Fruit fly (Drosophila melanogaster) whole organism, embryonic: ENCODE data around the gene CG18649.
A peak's percentile ranks its signal among the peaks of the same experiment; 100 is the strongest.

Experiments
- Aef1 ChIP-seq: fragments of 200-800 bp; sonication (Bioruptor generic); IDR thresholded peaks from 3 replicates; pipeline ENCODE4 v1.3.6; 2022; ENCODE audit warnings: missing biosample characterization, missing genetic modification characterization
- CG10267 ChIP-seq: fragments of 200-800 bp; sonication (Bioruptor generic); optimal IDR thresholded peaks from 2 replicates; lab custom pipeline; 2018; ENCODE audit warnings: missing biosample characterization, mild to moderate bottlenecking, missing genetic modification characterization, moderate library complexity
- CG11456 ChIP-seq: fragments of 200-800 bp; sonication (Bioruptor generic); IDR thresholded peaks from 3 replicates; pipeline ENCODE4 v1.3.6; 2022; ENCODE audit warnings: missing biosample characterization, missing genetic modification characterization
- CG12219 ChIP-seq: fragments of 200-800 bp; sonication (Bioruptor generic); optimal IDR thresholded peaks from 3 replicates; lab custom pipeline; 2018; ENCODE audit warnings: missing biosample characterization, mild to moderate bottlenecking, missing genetic modification characterization
- CG12236 ChIP-seq: fragments of 200-800 bp; sonication (Bioruptor generic); optimal IDR thresholded peaks from 2 replicates; lab custom pipeline; 2016; ENCODE audit warnings: missing biosample characterization, missing genetic modification characterization
- CG1233 ChIP-seq: fragments of 200-800 bp; sonication (Bioruptor generic); optimal IDR thresholded peaks from 4 replicates; lab custom pipeline; 2018; ENCODE audit warnings: missing biosample characterization, mild to moderate bottlenecking, missing genetic modification characterization
- CG13287 ChIP-seq: fragments of 200-800 bp; sonication (Bioruptor generic); IDR thresholded peaks from 2 replicates; pipeline ENCODE4 v1.3.6; 2022; ENCODE audit warnings: missing biosample characterization, missing genetic modification characterization; ENCODE audit not compliant: partially characterized antibody
- CG14050 ChIP-seq: fragments of 200-800 bp; sonication (Bioruptor generic); IDR thresholded peaks from 3 replicates; pipeline ENCODE4 v1.3.6; 2022; ENCODE audit warnings: missing biosample characterization, missing genetic modification characterization
- CG16813 ChIP-seq: fragments of 200-800 bp; sonication (Bioruptor generic); IDR thresholded peaks from 3 replicates; pipeline ENCODE4 v1.3.6; 2022; ENCODE audit warnings: missing biosample characterization, missing genetic modification characterization; ENCODE audit not compliant: partially characterized antibody
- CG17568 ChIP-seq: fragments of 200-800 bp; sonication (Bioruptor generic); optimal IDR thresholded peaks from 2 replicates; lab custom pipeline; 2018; ENCODE audit warnings: missing biosample characterization, mild to moderate bottlenecking, missing genetic modification characterization, moderate library complexity
- CG17802 ChIP-seq: fragments of 200-800 bp; sonication (Bioruptor generic); optimal IDR thresholded peaks from 2 replicates; lab custom pipeline; 2018; ENCODE audit warnings: missing biosample characterization, mild to moderate bottlenecking, missing genetic modification characterization, moderate library complexity
- CG18476 ChIP-seq: fragments of 200-800 bp; sonication (Bioruptor generic); optimal IDR thresholded peaks from 2 replicates; lab custom pipeline; 2016; ENCODE audit warnings: missing biosample characterization, mild to moderate bottlenecking, missing genetic modification characterization
- CG18619 ChIP-seq: fragments of 200-800 bp; sonication (Bioruptor generic); optimal IDR thresholded peaks from 3 replicates; lab custom pipeline; 2017; ENCODE audit warnings: missing biosample characterization, mild to moderate bottlenecking, missing genetic modification characterization
- CG31388 ChIP-seq: fragments of 200-800 bp; sonication (Bioruptor generic); optimal IDR thresholded peaks from 2 replicates; lab custom pipeline; 2016; ENCODE audit warnings: missing biosample characterization, missing genetic modification characterization
- CG3163 ChIP-seq: fragments of 200-800 bp; sonication (Bioruptor generic); optimal IDR thresholded peaks from 3 replicates; lab custom pipeline; 2016; ENCODE audit warnings: missing biosample characterization, missing genetic modification characterization
- CG33557 ChIP-seq: fragments of 200-800 bp; sonication (Bioruptor generic); optimal IDR thresholded peaks from 2 replicates; lab custom pipeline; 2019; ENCODE audit warnings: missing biosample characterization, mild to moderate bottlenecking, missing genetic modification characterization, moderate library complexity
- CG4404 ChIP-seq: fragments of 200-800 bp; sonication (Bioruptor generic); IDR thresholded peaks from 2 replicates; pipeline ENCODE4 v1.3.6; 2022; ENCODE audit warnings: missing biosample characterization, missing genetic modification characterization
- CG6689 ChIP-seq: fragments of 200-800 bp; sonication (Bioruptor generic); IDR thresholded peaks from 2 replicates; pipeline ENCODE4 v1.3.6; 2022; ENCODE audit warnings: missing biosample characterization, missing genetic modification characterization
- CG7786 ChIP-seq: fragments of 200-800 bp; sonication (Bioruptor generic); optimal IDR thresholded peaks from 2 replicates; lab custom pipeline; 2016; ENCODE audit warnings: missing biosample characterization, missing genetic modification characterization
- CG8388 ChIP-seq: fragments of 200-800 bp; sonication (Bioruptor generic); optimal IDR thresholded peaks from 2 replicates; lab custom pipeline; 2019; ENCODE audit warnings: missing biosample characterization, mild to moderate bottlenecking, missing genetic modification characterization, moderate library complexity
- Doc3 ChIP-seq: fragments of 200-800 bp; sonication (Bioruptor generic); IDR thresholded peaks from 3 replicates; pipeline ENCODE4 v1.3.6; 2022; ENCODE audit warnings: missing biosample characterization, missing genetic modification characterization; ENCODE audit not compliant: partially characterized antibody
- Elba2 ChIP-seq: fragments of 200-800 bp; sonication (Bioruptor generic); optimal IDR thresholded peaks from 3 replicates; lab custom pipeline; 2016; ENCODE audit warnings: missing biosample characterization, missing genetic modification characterization
- Gug ChIP-seq: fragments of 200-800 bp; sonication (Bioruptor generic); IDR thresholded peaks from 4 replicates; pipeline ENCODE4 v1.3.6; 2022; ENCODE audit warnings: missing biosample characterization, missing genetic modification characterization
- Hey ChIP-seq: fragments of 200-800 bp; sonication (Bioruptor generic); optimal IDR thresholded peaks from 3 replicates; lab custom pipeline; 2018; ENCODE audit warnings: missing biosample characterization, mild to moderate bottlenecking, missing genetic modification characterization
- Hr39 ChIP-seq: fragments of >200 bp; optimal IDR thresholded peaks from 2 replicates; lab custom pipeline; 2017
- Lhr ChIP-seq: fragments of 200-800 bp; sonication (Bioruptor generic); optimal IDR thresholded peaks from 3 replicates; lab custom pipeline; 2017; ENCODE audit warnings: mild to moderate bottlenecking, missing biosample characterization, missing genetic modification reagents, missing genetic modification characterization
- Meics ChIP-seq: fragments of 200-800 bp; sonication (Bioruptor generic); optimal IDR thresholded peaks from 2 replicates; lab custom pipeline; 2017; ENCODE audit warnings: missing biosample characterization, mild to moderate bottlenecking, missing genetic modification characterization
- Rfx ChIP-seq: fragments of 200-800 bp; sonication (Bioruptor generic); IDR thresholded peaks from 2 replicates; pipeline ENCODE4 v1.3.6; 2022; ENCODE audit warnings: missing biosample characterization, missing genetic modification characterization
- Sry-δ ChIP-seq: fragments of 200-800 bp; sonication (Bioruptor generic); optimal IDR thresholded peaks from 2 replicates; lab custom pipeline; 2016; ENCODE audit warnings: missing biosample characterization, missing genetic modification characterization
- Stat92E ChIP-seq, 3 experiments: fragments of >200 bp in 2 of 3; fragments of 200-800 bp in 1 of 3; sonication (Bioruptor generic) in 1 of 3; optimal IDR thresholded peaks; 2 replicates each; lab custom pipeline; 2017 to 2019; ENCODE audit warnings: missing biosample characterization in 3 of 3, missing genetic modification characterization in 3 of 3, mild to moderate bottlenecking in 1 of 3, moderate library complexity in 1 of 3
- amos ChIP-seq: fragments of 200-800 bp; sonication (Bioruptor generic); IDR thresholded peaks from 2 replicates; pipeline ENCODE4 v1.3.6; 2022; ENCODE audit warnings: missing biosample characterization, missing genetic modification characterization; ENCODE audit not compliant: partially characterized antibody
- crp ChIP-seq, 2 experiments: fragments of 200-800 bp; sonication (Bioruptor generic); optimal IDR thresholded peaks; 2 replicates in 1 of 2; 3 replicates in 1 of 2; lab custom pipeline; 2017; ENCODE audit warnings: missing biosample characterization in 2 of 2, missing genetic modification characterization in 2 of 2, mild to moderate bottlenecking in 1 of 2, moderate library complexity in 1 of 2
- dimm ChIP-seq: fragments of 200-800 bp; sonication (Bioruptor generic); IDR thresholded peaks from 2 replicates; pipeline ENCODE4 v1.3.6; 2022; ENCODE audit warnings: missing biosample characterization, missing genetic modification characterization
- fru ChIP-seq: fragments of >200 bp; optimal IDR thresholded peaks from 2 replicates; lab custom pipeline; 2017
- gcm ChIP-seq: fragments of 200-800 bp; sonication (Bioruptor generic); optimal IDR thresholded peaks from 2 replicates; lab custom pipeline; 2019; ENCODE audit warnings: missing biosample characterization, mild to moderate bottlenecking, missing genetic modification characterization, moderate library complexity
- grn ChIP-seq: fragments of 200-800 bp; sonication (Bioruptor generic); optimal IDR thresholded peaks from 3 replicates; lab custom pipeline; 2017; ENCODE audit warnings: missing biosample characterization, missing genetic modification characterization
- gsb ChIP-seq: fragments of 200-800 bp; sonication (Bioruptor generic); IDR thresholded peaks from 2 replicates; pipeline ENCODE4 v1.3.6; 2022; ENCODE audit warnings: missing biosample characterization, missing genetic modification characterization
- h ChIP-seq: fragments of >200 bp; optimal IDR thresholded peaks from 2 replicates; lab custom pipeline; 2017
- her ChIP-seq: fragments of 200-800 bp; sonication (Bioruptor generic); optimal IDR thresholded peaks from 2 replicates; lab custom pipeline; 2016; ENCODE audit warnings: missing biosample characterization, missing genetic modification characterization
- lbe ChIP-seq: fragments of 200-800 bp; sonication (Bioruptor generic); optimal IDR thresholded peaks from 2 replicates; lab custom pipeline; 2016; ENCODE audit warnings: missing biosample characterization, mild to moderate bottlenecking, missing genetic modification characterization
- mld ChIP-seq: fragments of 200-800 bp; sonication (Bioruptor generic); IDR thresholded peaks from 3 replicates; pipeline ENCODE4 v1.3.6; 2022; ENCODE audit warnings: missing biosample characterization, missing genetic modification characterization; ENCODE audit not compliant: partially characterized antibody
- onecut ChIP-seq: fragments of 200-800 bp; sonication (Bioruptor generic); IDR thresholded peaks from 2 replicates; pipeline ENCODE4 v1.3.6; 2022; ENCODE audit warnings: missing biosample characterization, missing genetic modification characterization
- otp ChIP-seq: fragments of 200-800 bp; sonication (Bioruptor generic); IDR thresholded peaks from 3 replicates; pipeline ENCODE4, ENCODE4 v1.3.6; 2022; ENCODE audit warnings: missing biosample characterization, missing genetic modification characterization
- pan ChIP-seq, 4 experiments: fragments of >200 bp in 3 of 4; fragments of 200-800 bp in 1 of 4; sonication (Bioruptor generic) in 1 of 4; optimal IDR thresholded peaks in 3 of 4; IDR thresholded peaks in 1 of 4; 2 replicates each; pipeline versions ENCODE4 v1.3.6 to Lab custom; 2017 to 2022; ENCODE audit warnings: missing biosample characterization in 2 of 4, missing genetic modification characterization in 2 of 4, mixed read lengths in 1 of 4
- sima ChIP-seq: fragments of 200-800 bp; sonication (Bioruptor generic); optimal IDR thresholded peaks from 2 replicates; lab custom pipeline; 2016; ENCODE audit warnings: missing biosample characterization, missing genetic modification characterization
- sisA ChIP-seq: fragments of 200-800 bp; sonication (Bioruptor generic); IDR thresholded peaks from 2 replicates; pipeline ENCODE4 v1.3.6; 2022; ENCODE audit warnings: missing biosample characterization, missing genetic modification characterization
- slp2 ChIP-seq: fragments of 200-800 bp; sonication (Bioruptor generic); optimal IDR thresholded peaks from 2 replicates; lab custom pipeline; 2016; ENCODE audit warnings: missing biosample characterization, missing genetic modification characterization
- tgo ChIP-seq: fragments of 200-800 bp; sonication (Bioruptor generic); IDR thresholded peaks from 3 replicates; pipeline ENCODE4 v1.3.6; 2022; ENCODE audit warnings: missing biosample characterization, missing genetic modification characterization
- wek ChIP-seq: fragments of 200-800 bp; sonication (Bioruptor generic); optimal IDR thresholded peaks from 3 replicates; lab custom pipeline; 2018; ENCODE audit warnings: missing biosample characterization, mild to moderate bottlenecking, missing genetic modification characterization, moderate library complexity

CG18649 gene

dm6 chr3L:15013957-15014692 lies 39.8 kb downstream of the CG18649 start, which contains the start of gene Reck (continued):
- no peak for TF ChIP-seq pan (optimal IDR thresholded peaks at IDR 0.05; lab: Kevin White, UChicago)
- TF ChIP-seq pan (GFP tag; optimal IDR thresholded peaks at IDR 0.05 in 1 of 2, IDR thresholded peaks at IDR 0.05 in 1 of 2) = peak in 1 of 2 experiments; percentile 89
- peak; percentile 84 for TF ChIP-seq sisA (GFP tag; lab: Robert Waterston, UW)
- no peak for TF ChIP-seq Hey (tag; lab: Kevin White, UChicago)
- peak; percentile 78 for TF ChIP-seq onecut (GFP tag; lab: Robert Waterston, UW)
- no peak for TF ChIP-seq Doc3 (GFP tag; lab: Robert Waterston, UW)
- peak; percentile 35 for TF ChIP-seq slp2
- peak; percentile 90 for TF ChIP-seq gcm
- TF ChIP-seq CG18619 = peak; percentile 75
- peak; percentile 83 for TF ChIP-seq Meics (GFP tag; lab: Kevin White, UChicago)
- TF ChIP-seq her = no peak
- peak; percentile 35 for TF ChIP-seq grn (GFP tag; lab: Kevin White, UChicago)
- no peak for TF ChIP-seq h (lab: Kevin White, UChicago)
- TF ChIP-seq CG33557 (GFP tag; lab: Kevin White, UChicago) = peak; percentile 59
- TF ChIP-seq CG31388 = peak; percentile 12
- no peak for TF ChIP-seq CG6689
- TF ChIP-seq CG12236 (GFP tag; lab: Kevin White, UChicago) = no peak
- peak in 1 of 2 experiments; percentile 13 for TF ChIP-seq crp (GFP tag; optimal IDR thresholded peaks at IDR 0.05; lab: Kevin White, UChicago)
- peak in 1 of 3 experiments; percentile 27 for TF ChIP-seq Stat92E (GFP tag; optimal IDR thresholded peaks at IDR 0.05; lab: Kevin White, UChicago)
- peak; percentile 88 for TF ChIP-seq CG10267 (tag; lab: Kevin White, UChicago)
- peak; percentile 79; the same call in 2 of the 3 replicates for TF ChIP-seq otp (GFP tag; lab: Robert Waterston, UW)
- no peak for TF ChIP-seq wek (GFP tag; lab: Kevin White, UChicago)
- TF ChIP-seq CG1233 (GFP tag; lab: Kevin White, UChicago) = peak; percentile 85
- peak; percentile 72 for TF ChIP-seq CG12219 (GFP tag; lab: Kevin White, UChicago)
- TF ChIP-seq dimm (GFP tag; lab: Robert Waterston, UW) = no peak
- no peak for TF ChIP-seq mld
- TF ChIP-seq sima (GFP tag; lab: Kevin White, UChicago) = no peak
- TF ChIP-seq CG16813 (GFP tag; lab: Robert Waterston, UW) = no peak
- TF ChIP-seq amos (GFP tag; lab: Robert Waterston, UW) = no peak
- no peak for TF ChIP-seq CG13287 (GFP tag; lab: Robert Waterston, UW)
- no peak for TF ChIP-seq fru
- peak; percentile 72 for TF ChIP-seq tgo
- TF ChIP-seq CG17568 (GFP tag; lab: Kevin White, UChicago) = peak; percentile 80
- peak; percentile 65 for TF ChIP-seq lbe (GFP tag; lab: Kevin White, UChicago)
- TF ChIP-seq Aef1 = peak; percentile 73
- no peak for TF ChIP-seq Hr39 (lab: Kevin White, UChicago)
- TF ChIP-seq gsb = peak; percentile 47; the same call in 1 of the 2 replicates
- peak; percentile 64; the same call in 2 of the 4 replicates for TF ChIP-seq Gug (GFP tag; lab: Robert Waterston, UW)
- peak; percentile 81 for TF ChIP-seq CG11456 (GFP tag; lab: Robert Waterston, UW)
- peak; percentile 80 for TF ChIP-seq CG14050
- peak; percentile 76 for TF ChIP-seq Rfx
- TF ChIP-seq Elba2 (GFP tag; lab: Kevin White, UChicago) = no peak
- peak; percentile 88 for TF ChIP-seq CG18476 (GFP tag; lab: Kevin White, UChicago)
- no peak for TF ChIP-seq Lhr (GFP tag; lab: Kevin White, UChicago)
- TF ChIP-seq CG4404 (GFP tag; lab: Robert Waterston, UW) = no peak
- TF ChIP-seq CG8388 (GFP tag; lab: Kevin White, UChicago) = peak; percentile 88
- peak; percentile 50 for TF ChIP-seq CG17802 (tag; lab: Kevin White, UChicago)
- peak; percentile 2 for TF ChIP-seq Sry-δ (GFP tag; lab: Kevin White, UChicago)
- TF ChIP-seq CG7786 (GFP tag; lab: Kevin White, UChicago) = peak; percentile 20
- TF ChIP-seq CG3163 (GFP tag; lab: Kevin White, UChicago) = no peak
